Worm (Caenorhabditis elegans): ENCODE measurements around the gene sto-5.

The sto-5 gene

DNA sequence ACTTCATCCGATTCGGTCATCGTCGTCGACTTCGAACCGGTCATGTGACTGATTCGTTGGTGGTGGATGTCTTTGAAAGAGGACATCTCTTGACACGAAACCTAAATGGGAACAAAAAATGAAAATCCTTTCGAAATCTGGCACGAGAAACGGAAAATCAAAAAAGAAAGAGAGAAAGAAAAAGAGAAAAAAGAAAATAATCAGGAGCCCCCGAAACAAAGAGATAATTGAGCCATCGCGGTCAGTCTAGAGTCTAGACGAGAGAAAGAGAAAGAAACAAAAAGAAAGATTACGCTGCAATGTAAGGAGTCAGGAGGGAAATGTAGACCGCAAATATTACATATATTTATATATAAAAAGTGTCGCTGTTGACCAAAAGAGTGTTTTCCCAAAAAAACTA is 43.7 kb upstream of the sto-5 start, which contains the start of gene aakg-2:
aakg-2 (minus strand) TSS at position 101 of the 400 bp plus-strand sequence.
- TF ChIP-seq ceh-18 (tag; optimal IDR thresholded peaks at IDR 0.05) = no peak

- TF ChIP-seq F13H6.1 (tag; optimal IDR thresholded peaks at IDR 0.05) (no peak), ttx-3 (tag; optimal IDR thresholded peaks at IDR 0.05) (no peak), unc-42 (tag; optimal IDR thresholded peaks at IDR 0.05) (no peak), ceh-30 (tag; optimal IDR thresholded peaks at IDR 0.05) (no peak), dve-1 (tag; optimal IDR thresholded peaks at IDR 0.05) (no peak), nhr-232 (tag; optimal IDR thresholded peaks at IDR 0.05) (no peak), tbx-7 (tag; optimal IDR thresholded peaks at IDR 0.05) (no peak), lin-11 (tag; optimal IDR thresholded peaks at IDR 0.05) (no peak), ceh-48 (tag; optimal IDR thresholded peaks at IDR 0.05) (no peak)
Observed at ce11 chrX:16865675-16866074, 40.4 kb upstream of the sto-5 start.

ce11 chrX:16865016-16865415 is 39.8 kb upstream of the sto-5 start:
- TF ChIP-seq elt-2 (tag; optimal IDR thresholded peaks at IDR 0.05) = peak; percentile 67
- no peak for TF ChIP-seq fax-1 (tag; optimal IDR thresholded peaks at IDR 0.05)

ce11 chrX:16863320-16863719 is 38.1 kb upstream of the sto-5 start:
- no peak for TF ChIP-seq K02D7.2 (tag; optimal IDR thresholded peaks at IDR 0.05)

DNA sequence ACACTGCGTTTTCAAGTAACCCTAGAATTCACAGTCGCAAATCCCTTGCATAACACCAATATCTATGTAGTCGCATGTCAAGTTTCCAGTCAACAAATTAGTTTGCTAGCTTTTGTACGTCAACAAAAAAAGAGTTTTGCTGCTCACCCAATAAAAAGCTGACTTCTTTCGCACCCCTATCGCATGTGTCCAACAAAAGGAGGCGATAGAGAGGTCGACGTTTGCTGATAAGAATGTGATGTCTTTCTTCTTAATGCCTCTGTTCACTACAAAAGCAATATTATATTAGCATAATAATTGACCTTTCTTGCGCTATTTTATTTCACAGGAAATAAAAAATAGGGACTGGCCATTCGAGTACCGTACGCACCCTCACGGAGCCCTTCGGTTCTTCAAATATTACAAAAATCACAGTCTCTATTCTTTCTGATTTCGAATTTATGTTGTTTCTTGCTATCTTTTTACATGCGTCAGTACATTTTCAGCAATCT is 34.7 kb upstream of the sto-5 start, which contains the start of gene T20F7.3:
T20F7.3 (plus strand) TSS at position 441 of the 491 bp plus-strand sequence.
- TF ChIP-seq ceh-2 (tag; optimal IDR thresholded peaks at IDR 0.05) = no peak
- TF ChIP-seq ceh-18 (tag; optimal IDR thresholded peaks at IDR 0.05) = no peak
- TF ChIP-seq ets-4 (tag; optimal IDR thresholded peaks at IDR 0.05) = no peak
- TF ChIP-seq ceh-45 (GFP tag; IDR thresholded peaks at IDR 0.05) = no peak
- no peak for TF ChIP-seq ttx-3 (tag; optimal IDR thresholded peaks at IDR 0.05)
- no peak for TF ChIP-seq unc-55 (GFP tag; optimal IDR thresholded peaks at IDR 0.05)
- TF ChIP-seq fkh-6 (tag; optimal IDR thresholded peaks at IDR 0.05) = no peak
- peak; percentile 60 for TF ChIP-seq elt-2 (tag; optimal IDR thresholded peaks at IDR 0.05)

ce11 chrX:16844924-16845323 is 19.7 kb upstream of the sto-5 start, which contains the start of gene F41G4.8:
Gene F41G4.8 (minus strand): TSS chrX:16845024.
- TF ChIP-seq ceh-6 (GFP tag; optimal IDR thresholded peaks at IDR 0.05) (no peak), ceh-19 (GFP tag; optimal IDR thresholded peaks at IDR 0.05) (no peak), elt-4 (tag; optimal IDR thresholded peaks at IDR 0.05) (no peak), unc-86 (tag; optimal IDR thresholded peaks at IDR 0.05) (no peak), ceh-2 (tag; optimal IDR thresholded peaks at IDR 0.05) (no peak), ceh-45 (GFP tag; IDR thresholded peaks at IDR 0.05) (no peak), ceh-34 (tag; optimal IDR thresholded peaks at IDR 0.05) (no peak), ceh-24 (tag; optimal IDR thresholded peaks at IDR 0.05) (no peak), npax-4 (tag; optimal IDR thresholded peaks at IDR 0.05) (no peak), mec-3 (tag; optimal IDR thresholded peaks at IDR 0.05; ENCODE audit: borderline replicate concordance) (no peak), K09A11.1 (tag; optimal IDR thresholded peaks at IDR 0.05; ENCODE audit: insufficient read depth) (no peak), odd-2 (tag; optimal IDR thresholded peaks at IDR 0.05) (no peak), C08G9.2 (tag; optimal IDR thresholded peaks at IDR 0.05) (no peak), nhr-11 (tag; optimal IDR thresholded peaks at IDR 0.05) (no peak), pros-1 (tag; optimal IDR thresholded peaks at IDR 0.05) (no peak), ttx-3 (tag; optimal IDR thresholded peaks at IDR 0.05) (no peak), lim-6 (tag; optimal IDR thresholded peaks at IDR 0.05) (no peak), dve-1 (tag; optimal IDR thresholded peaks at IDR 0.05) (no peak), unc-42 (tag; optimal IDR thresholded peaks at IDR 0.05) (no peak)

All from whole organism, late embryonic.